Worm (Caenorhabditis elegans) whole organism, L3 larva: ENCODE measurements around the gene asp-19.

Source experiments
- ama-1 ChIP-seq: fragments of 150-350 bp; optimal IDR thresholded peaks from 2 replicates; lab custom pipeline; 2018
- ceh-82 ChIP-seq: fragments of 150-350 bp; optimal IDR thresholded peaks from 2 replicates; lab custom pipeline; 2014; ENCODE audit warnings: missing biosample characterization, missing genetic modification characterization
- elt-1 ChIP-seq: fragments of 150-350 bp; optimal IDR thresholded peaks from 2 replicates; lab custom pipeline; 2014; ENCODE audit warnings: missing biosample characterization, missing genetic modification characterization
- elt-2 ChIP-seq: sonication (generic microtip); optimal IDR thresholded peaks from 2 replicates; lab custom pipeline; 2016; ENCODE audit warnings: missing genetic modification reagents, mild to moderate bottlenecking, missing genetic modification characterization, missing compliant biosample characterization
- lin-39 ChIP-seq: fragments of 150-350 bp; optimal IDR thresholded peaks from 2 replicates; lab custom pipeline; 2018; ENCODE audit warnings: missing biosample characterization, missing genetic modification reagents, missing genetic modification characterization
- nhr-11 ChIP-seq: fragments of 150-350 bp; optimal IDR thresholded peaks from 2 replicates; lab custom pipeline; 2014; ENCODE audit warnings: missing biosample characterization, missing genetic modification characterization
- nhr-237 ChIP-seq: fragments of 150-350 bp; optimal IDR thresholded peaks from 2 replicates; lab custom pipeline; 2014; ENCODE audit warnings: missing biosample characterization, missing genetic modification characterization
- nhr-28 ChIP-seq: fragments of 150-350 bp; optimal IDR thresholded peaks from 2 replicates; lab custom pipeline; 2014; ENCODE audit warnings: missing biosample characterization, missing genetic modification characterization
- pha-4 ChIP-seq: fragments of 150-350 bp; optimal IDR thresholded peaks from 2 replicates; lab custom pipeline; 2014; ENCODE audit warnings: missing biosample characterization, missing genetic modification reagents, missing genetic modification characterization
- snpc-4 ChIP-seq: fragments of 150-350 bp; optimal IDR thresholded peaks from 2 replicates; lab custom pipeline; 2014; ENCODE audit warnings: missing biosample characterization, missing genetic modification characterization
- tbx-2 ChIP-seq: sonication (generic microtip); optimal IDR thresholded peaks from 2 replicates; lab custom pipeline; 2016; ENCODE audit warnings: mild to moderate bottlenecking, missing genetic modification characterization, missing compliant biosample characterization
- ztf-11 ChIP-seq: fragments of 150-350 bp; optimal IDR thresholded peaks from 2 replicates; lab custom pipeline; 2014; ENCODE audit warnings: missing biosample characterization, missing genetic modification characterization

ce11 chrV:18771804-18772386 lies 42.7 kb upstream of the asp-19 start:
- TF ChIP-seq nhr-11 (tag; lab: Kevin White, UChicago) (no peak), lin-39 (tag; lab: Kevin White, UChicago) (no peak), elt-1 (no peak), elt-2 (tag; lab: Kevin White, UChicago) (no peak), ztf-11 (no peak), ama-1 (lab: Kevin White, UChicago) (no peak), snpc-4 (tag; lab: Kevin White, UChicago) (no peak), nhr-237 (tag; lab: Kevin White, UChicago) (no peak), pha-4 (tag; lab: Kevin White, UChicago) (no peak), tbx-2 (no peak), nhr-28 (no peak), ceh-82 (tag; lab: Kevin White, UChicago) (no peak)
